Worm (Caenorhabditis elegans) whole organism, young adult: ENCODE data around the gene F22B5.6.

Source experiments
- B0019.2 ChIP-seq: fragments of 200-800 bp; sonication (Bioruptor generic); conservative IDR thresholded peaks from 2 replicates; pipeline ENCODE4 v1.3.6; 2022; ENCODE audit warnings: missing genetic modification reagents, missing genetic modification characterization, missing compliant biosample characterization
- B0035.1 ChIP-seq: sonication (generic microtip); optimal IDR thresholded peaks from 2 replicates; lab custom pipeline; 2016; ENCODE audit warnings: missing genetic modification characterization, mild to moderate bottlenecking, missing compliant biosample characterization, missing genotype, missing genetic modification reagents
- B0261.1 ChIP-seq: sonication (generic microtip); optimal IDR thresholded peaks from 2 replicates; lab custom pipeline; 2016; ENCODE audit warnings: mild to moderate bottlenecking, missing genetic modification characterization, moderate library complexity, missing compliant biosample characterization
- C06A6.2 ChIP-seq: fragments of 200-800 bp; sonication (Bioruptor generic); conservative IDR thresholded peaks from 2 replicates; pipeline ENCODE4 v1.3.6; 2022; ENCODE audit warnings: missing genetic modification characterization, missing compliant biosample characterization
- C17E4.6 ChIP-seq: fragments of 200-800 bp; sonication (Bioruptor generic); IDR thresholded peaks from 2 replicates; pipeline ENCODE4 v1.3.6; 2022; ENCODE audit warnings: missing genetic modification reagents, missing genetic modification characterization, missing compliant biosample characterization
- F57C9.4 ChIP-seq: sonication (generic microtip); optimal IDR thresholded peaks from 2 replicates; lab custom pipeline; 2017; ENCODE audit warnings: mild to moderate bottlenecking, missing genetic modification characterization, missing compliant biosample characterization
- Y53G8AR.9 ChIP-seq: fragments of 200-800 bp; sonication (Bioruptor generic); conservative IDR thresholded peaks from 2 replicates; pipeline ENCODE4 v1.3.6; 2022; ENCODE audit warnings: missing genetic modification reagents, missing genetic modification characterization, missing compliant biosample characterization
- Y56A3A.18 ChIP-seq: fragments of 200-800 bp; sonication (Bioruptor generic); IDR thresholded peaks from 2 replicates; pipeline ENCODE4 v1.3.6; 2022; ENCODE audit warnings: missing genetic modification reagents, missing genetic modification characterization, missing compliant biosample characterization
- ZK185.1 ChIP-seq: sonication (generic microtip); optimal IDR thresholded peaks from 2 replicates; lab custom pipeline; 2016; ENCODE audit warnings: mild to moderate bottlenecking, missing genetic modification characterization, missing compliant biosample characterization; ENCODE audit not compliant: poor library complexity, severe bottlenecking
- ama-1 ChIP-seq, 3 experiments: fragments of 150-350 bp in 1 of 3; sonication (generic microtip) in 2 of 3; optimal IDR thresholded peaks; 2 replicates each; lab custom pipeline; 2014 to 2018; ENCODE audit warnings: missing biosample characterization in 2 of 3, missing genetic modification characterization in 2 of 3, missing genetic modification reagents in 2 of 3
- attf-5 ChIP-seq: fragments of 200-800 bp; sonication (Bioruptor generic); optimal IDR thresholded peaks from 2 replicates; lab custom pipeline; 2018; ENCODE audit warnings: mild to moderate bottlenecking, missing genetic modification characterization, missing compliant biosample characterization
- cebp-2 ChIP-seq: fragments of 200-800 bp; sonication (Bioruptor generic); IDR thresholded peaks from 2 replicates; pipeline ENCODE4 v1.3.6; 2022; ENCODE audit warnings: missing genetic modification characterization, missing compliant biosample characterization
- ceh-40 ChIP-seq: fragments of 200-800 bp; sonication (Bioruptor generic); IDR thresholded peaks from 2 replicates; pipeline ENCODE4 v1.3.6; 2022; ENCODE audit warnings: missing genetic modification characterization, missing compliant biosample characterization
- ceh-58 ChIP-seq: fragments of 200-800 bp; sonication (Bioruptor generic); IDR thresholded peaks from 2 replicates; pipeline ENCODE4 v1.3.6; 2022; ENCODE audit warnings: missing genetic modification characterization, missing compliant biosample characterization
- die-1 ChIP-seq: sonication (generic microtip); optimal IDR thresholded peaks from 2 replicates; lab custom pipeline; 2016; ENCODE audit warnings: missing genotype, mild to moderate bottlenecking, missing genetic modification characterization, missing compliant biosample characterization
- dpff-1 ChIP-seq: sonication (generic microtip); optimal IDR thresholded peaks from 2 replicates; lab custom pipeline; 2017; ENCODE audit warnings: mild to moderate bottlenecking, missing genetic modification characterization, missing compliant biosample characterization
- ets-4 ChIP-seq: fragments of 200-800 bp; sonication (Bioruptor generic); optimal IDR thresholded peaks from 2 replicates; lab custom pipeline; 2018; ENCODE audit warnings: mild to moderate bottlenecking, missing genetic modification characterization, missing compliant biosample characterization
- fkh-3 ChIP-seq: sonication (generic microtip); optimal IDR thresholded peaks from 2 replicates; lab custom pipeline; 2016; ENCODE audit warnings: mild to moderate bottlenecking, missing genetic modification characterization, missing compliant biosample characterization
- hlh-12 ChIP-seq: sonication (generic microtip); optimal IDR thresholded peaks from 2 replicates; lab custom pipeline; 2016; ENCODE audit warnings: missing genetic modification characterization, missing compliant biosample characterization
- hrde-1 ChIP-seq: sonication (generic microtip); optimal IDR thresholded peaks from 2 replicates; lab custom pipeline; 2016; ENCODE audit warnings: missing genetic modification characterization, mild to moderate bottlenecking, missing compliant biosample characterization, moderate library complexity, missing genotype, missing genetic modification reagents, borderline replicate concordance
- hsf-1 ChIP-seq: fragments of 200-800 bp; sonication (Bioruptor generic); IDR thresholded peaks from 2 replicates; pipeline ENCODE4 v1.3.6; 2022; ENCODE audit warnings: missing genetic modification reagents, missing genetic modification characterization, missing compliant biosample characterization
- let-526 ChIP-seq: fragments of 200-800 bp; sonication (Bioruptor generic); IDR thresholded peaks from 2 replicates; pipeline ENCODE4 v1.3.6; 2022; ENCODE audit warnings: missing genetic modification reagents, missing genetic modification characterization, missing compliant biosample characterization
- lin-35 ChIP-seq, 3 experiments: fragments of 150-350 bp in 2 of 3; sonication (generic microtip) in 1 of 3; optimal IDR thresholded peaks; 2 replicates each; lab custom pipeline; 2014 to 2018; ENCODE audit warnings: missing biosample characterization in 3 of 3, missing genetic modification characterization in 3 of 3, missing genetic modification reagents in 3 of 3
- lsl-1 ChIP-seq: fragments of 200-800 bp; sonication (Bioruptor generic); optimal IDR thresholded peaks from 2 replicates; lab custom pipeline; 2018; ENCODE audit warnings: mild to moderate bottlenecking, missing genetic modification characterization, moderate library complexity, missing compliant biosample characterization
- lsy-27 ChIP-seq: sonication (generic microtip); optimal IDR thresholded peaks from 2 replicates; lab custom pipeline; 2017; ENCODE audit warnings: missing genetic modification characterization, mild to moderate bottlenecking, missing compliant biosample characterization, antibody characterized with exemption, missing genotype, borderline replicate concordance; ENCODE audit not compliant: insufficient read depth
- madf-3 ChIP-seq: fragments of 200-800 bp; sonication (Bioruptor generic); IDR thresholded peaks from 2 replicates; pipeline ENCODE4 v1.3.6; 2022; ENCODE audit warnings: missing genetic modification reagents, missing genetic modification characterization, missing compliant biosample characterization
- mcd-1 ChIP-seq: fragments of 200-800 bp; sonication (Bioruptor generic); IDR thresholded peaks from 2 replicates; pipeline ENCODE4 v1.3.6; 2022; ENCODE audit warnings: missing genetic modification reagents, missing genetic modification characterization, missing compliant biosample characterization
- mes-4 ChIP-seq: sonication (generic microtip); optimal IDR thresholded peaks from 2 replicates; lab custom pipeline; 2016; ENCODE audit warnings: missing genotype, missing genetic modification characterization, missing compliant biosample characterization
- nhr-179 ChIP-seq: sonication (generic microtip); optimal IDR thresholded peaks from 2 replicates; lab custom pipeline; 2016; ENCODE audit warnings: mild to moderate bottlenecking, missing genetic modification characterization, missing compliant biosample characterization
- rec-8 ChIP-seq, 2 experiments: sonication (generic microtip); optimal IDR thresholded peaks; 2 replicates each; lab custom pipeline; 2016; ENCODE audit warnings: mild to moderate bottlenecking in 2 of 2, missing genetic modification characterization in 2 of 2, missing genetic modification reagents in 2 of 2, missing genotype in 2 of 2, missing biosample characterization in 1 of 2, missing compliant biosample characterization in 1 of 2, moderate library complexity in 1 of 2
- sdz-38 ChIP-seq: sonication (generic microtip); optimal IDR thresholded peaks from 2 replicates; lab custom pipeline; 2016; ENCODE audit warnings: missing genotype, missing genetic modification characterization, missing compliant biosample characterization
- sea-2 ChIP-seq: fragments of 200-800 bp; sonication (Bioruptor generic); IDR thresholded peaks from 2 replicates; pipeline ENCODE4 v1.3.6; 2022; ENCODE audit warnings: missing genetic modification characterization, missing compliant biosample characterization
- tbx-9 ChIP-seq: sonication (generic microtip); optimal IDR thresholded peaks from 2 replicates; lab custom pipeline; 2016; ENCODE audit warnings: borderline replicate concordance, missing genetic modification characterization, inconsistent platforms, missing compliant biosample characterization
- tlf-1 ChIP-seq: fragments of 200-800 bp; sonication (Bioruptor generic); optimal IDR thresholded peaks from 2 replicates; lab custom pipeline; 2018; ENCODE audit warnings: mild to moderate bottlenecking, missing genetic modification characterization, missing compliant biosample characterization
- ztf-18 ChIP-seq: sonication (generic microtip); optimal IDR thresholded peaks from 2 replicates; lab custom pipeline; 2016; ENCODE audit warnings: missing genotype, mild to moderate bottlenecking, missing genetic modification characterization, missing compliant biosample characterization
- ztf-25 ChIP-seq: fragments of 200-800 bp; sonication (Bioruptor generic); IDR thresholded peaks from 2 replicates; pipeline ENCODE4 v1.3.6; 2022; ENCODE audit warnings: missing genetic modification reagents, missing genetic modification characterization, missing compliant biosample characterization
- ztf-28 ChIP-seq: fragments of 200-800 bp; sonication (Bioruptor generic); IDR thresholded peaks from 2 replicates; pipeline ENCODE4 v1.3.6; 2022; ENCODE audit warnings: missing genetic modification reagents, missing genetic modification characterization, missing compliant biosample characterization

F22B5.6 gene

ce11 chrII:8481033-8481708 is 25.2 kb upstream of the F22B5.6 start (continued):
- TF ChIP-seq Y56A3A.18 = no peak

DNA sequence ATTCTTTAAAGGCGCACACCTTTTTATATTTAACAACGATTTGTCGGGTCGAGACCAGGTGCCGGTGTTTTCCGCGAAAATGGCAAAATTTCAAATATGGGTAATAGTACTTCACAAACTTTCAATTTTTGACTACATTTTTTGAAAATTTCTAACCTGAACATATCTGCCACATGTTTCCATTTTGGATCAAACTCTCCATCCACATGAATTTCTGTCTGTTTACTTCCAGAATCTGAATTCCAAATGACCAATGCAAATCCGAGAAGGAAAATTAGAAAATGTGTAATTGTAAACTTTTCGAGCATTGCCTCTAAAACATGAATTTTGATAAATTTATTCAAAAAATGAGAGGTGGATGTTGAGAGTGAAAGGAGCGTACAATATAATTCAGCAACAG is 24.2 kb upstream of the F22B5.6 start, which contains the start of gene lact-4:
lact-4 (minus strand) TSS at position 313 of the 400 bp plus-strand sequence.
- TF ChIP-seq ets-4 (GFP tag; lab: Kevin White, UChicago) (no peak), sea-2 (GFP tag; lab: Robert Waterston, UW) (no peak), lsy-27 (tag; lab: Kevin White, UChicago) (no peak), Y56A3A.18 (0 out of 2 replicates have a peak, but pooled peaks have one; percentile 31), B0261.1 (tag; lab: Kevin White, UChicago) (no peak), lsl-1 (GFP tag; lab: Kevin White, UChicago) (peak; percentile 41), nhr-179 (tag; lab: Kevin White, UChicago) (no peak), madf-3 (GFP tag; lab: Robert Waterston, UW) (0 out of 2 replicates have a peak, but pooled peaks have one; percentile 9), C06A6.2 (GFP tag; lab: Robert Waterston, UW) (no peak), hlh-12 (tag; lab: Kevin White, UChicago) (no peak), ama-1 (optimal IDR thresholded peaks at IDR 0.05; lab: Kevin White, UChicago) (peak; percentile 51), ama-1 (GFP tag; optimal IDR thresholded peaks at IDR 0.05; lab: Kevin White, UChicago) (no peak), tbx-9 (tag; lab: Kevin White, UChicago) (no peak), hsf-1 (GFP tag; lab: Robert Waterston, UW) (no peak)

ce11 chrII:8479337-8479736 is 23.3 kb upstream of the F22B5.6 start:
- peak; percentile 8; the same call in 1 of the 2 replicates for TF ChIP-seq Y56A3A.18
- TF ChIP-seq ceh-58 = 0 out of 2 replicates have a peak, but pooled peaks have one; percentile 67
- no peak for TF ChIP-seq ztf-28 (GFP tag; lab: Robert Waterston, UW)
- 0 out of 2 replicates have a peak, but pooled peaks have one; percentile 16 for TF ChIP-seq Y53G8AR.9

ce11 chrII:8475306-8475822 is 19.4 kb upstream of the F22B5.6 start, which contains the start of the genes M05D6.1 and M05D6.3:
Gene M05D6.1 (minus strand): TSS chrII:8475406.
Gene M05D6.3 (plus strand): TSS chrII:8475772.
- TF ChIP-seq F57C9.4 (no peak), hrde-1 (tag; lab: Kevin White, UChicago) (no peak), C17E4.6 (no peak), let-526 (no peak), dpff-1 (tag; lab: Kevin White, UChicago) (no peak), hlh-12 (tag; lab: Kevin White, UChicago) (no peak), attf-5 (GFP tag; lab: Kevin White, UChicago) (no peak), fkh-3 (tag; lab: Kevin White, UChicago) (no peak), cebp-2 (GFP tag; lab: Robert Waterston, UW) (no peak), mcd-1 (GFP tag; lab: Robert Waterston, UW) (no peak), B0035.1 (no peak), ztf-18 (no peak), ZK185.1 (no peak)

DNA sequence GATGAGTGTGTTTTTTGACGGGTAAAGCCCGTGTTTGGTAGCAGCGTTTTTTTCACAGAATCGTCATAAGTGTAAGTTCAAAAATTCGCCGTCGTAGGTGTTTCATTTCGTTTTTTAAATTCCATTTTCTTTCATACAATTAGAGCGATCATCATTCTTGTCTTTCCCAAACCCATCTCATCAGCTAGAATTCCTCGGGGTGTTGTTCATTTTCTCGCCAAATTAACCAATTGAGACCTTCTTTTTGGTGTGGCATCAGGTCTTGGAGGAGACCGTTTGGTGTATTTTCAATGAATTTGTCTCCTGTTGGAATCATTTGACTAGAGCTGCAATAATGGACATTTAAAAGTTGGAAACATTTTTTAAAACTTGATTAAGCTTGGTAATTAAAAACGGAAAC is 16.9 kb upstream of the F22B5.6 start:
- TF ChIP-seq rec-8 (tag; optimal IDR thresholded peaks at IDR 0.05; lab: Kevin White, UChicago) = no peak
- no peak for TF ChIP-seq ceh-58
- TF ChIP-seq ama-1 (optimal IDR thresholded peaks at IDR 0.05; lab: Kevin White, UChicago) = no peak
- no peak for TF ChIP-seq ama-1 (GFP tag; optimal IDR thresholded peaks at IDR 0.05; lab: Kevin White, UChicago)
- TF ChIP-seq B0019.2 (GFP tag; lab: Robert Waterston, UW) = no peak
- no peak for TF ChIP-seq mes-4 (tag; lab: Kevin White, UChicago)
- TF ChIP-seq tlf-1 (GFP tag; lab: Kevin White, UChicago) = no peak
- no peak for TF ChIP-seq sea-2 (GFP tag; lab: Robert Waterston, UW)
- no peak for TF ChIP-seq ztf-25
- no peak for TF ChIP-seq die-1 (tag; lab: Kevin White, UChicago)
- TF ChIP-seq sdz-38 (tag; lab: Kevin White, UChicago) = no peak
- TF ChIP-seq lin-35 (GFP tag; optimal IDR thresholded peaks at IDR 0.05; lab: Kevin White, UChicago) = no peak
- no peak for TF ChIP-seq ceh-40 (GFP tag; lab: Robert Waterston, UW)
- no peak for TF ChIP-seq madf-3 (GFP tag; lab: Robert Waterston, UW)
- TF ChIP-seq fkh-3 (tag; lab: Kevin White, UChicago) = no peak
- TF ChIP-seq C06A6.2 (GFP tag; lab: Robert Waterston, UW) = no peak
